Worm (Caenorhabditis elegans): ENCODE measurements around the gene adm-4.

- TF ChIP-seq ceh-79 (tag; optimal IDR thresholded peaks at IDR 0.05) (no peak), snpc-4 (GFP tag; optimal IDR thresholded peaks at IDR 0.05) (no peak), snpc-4 (tag; optimal IDR thresholded peaks at IDR 0.05) (no peak), lag-1 (GFP tag; IDR thresholded peaks at IDR 0.05) (no peak), tlf-1 (GFP tag; optimal IDR thresholded peaks at IDR 0.05) (no peak), F52B5.7 (tag; optimal IDR thresholded peaks at IDR 0.05) (no peak), lin-40 (tag; optimal IDR thresholded peaks at IDR 0.05) (no peak), ztf-6 (GFP tag; IDR thresholded peaks at IDR 0.05) (no peak), F49E8.2 (tag; optimal IDR thresholded peaks at IDR 0.05; ENCODE audit: insufficient read depth) (no peak), unc-62 (GFP tag; optimal IDR thresholded peaks at IDR 0.05) (no peak), lin-35 (GFP tag; optimal IDR thresholded peaks at IDR 0.05) (no peak)
These were observed 19.3 kb downstream of the adm-4 start for ce11 chrX:7778786-7779185.

Data from whole organism, young adult.